Fruit fly (Drosophila melanogaster) whole organism, embryonic: ENCODE results near the gene Mul1.
A peak's percentile ranks its signal among the peaks of the same experiment; 100 is the strongest.

ENCODE experiments used
- Aef1 ChIP-seq: fragments of 200-800 bp; sonication (Bioruptor generic); IDR thresholded peaks from 3 replicates; pipeline ENCODE4 v1.3.6; 2022; ENCODE audit warnings: missing biosample characterization, missing genetic modification characterization
- CG10565 ChIP-seq: fragments of 200-800 bp; sonication (Bioruptor generic); optimal IDR thresholded peaks from 3 replicates; lab custom pipeline; 2016; ENCODE audit warnings: missing biosample characterization, mild to moderate bottlenecking, missing genetic modification characterization
- CG10979 ChIP-seq: fragments of 200-800 bp; sonication (Bioruptor generic); optimal IDR thresholded peaks from 2 replicates; lab custom pipeline; 2018; ENCODE audit warnings: missing biosample characterization, mild to moderate bottlenecking, missing genetic modification characterization, moderate library complexity
- CG11247 ChIP-seq: fragments of 200-800 bp; sonication (Bioruptor generic); IDR thresholded peaks from 2 replicates; pipeline ENCODE4 v1.3.6; 2022; ENCODE audit warnings: missing biosample characterization, missing genetic modification characterization
- CG12071 ChIP-seq: fragments of 200-800 bp; sonication (Bioruptor generic); optimal IDR thresholded peaks from 3 replicates; lab custom pipeline; 2018; ENCODE audit warnings: missing biosample characterization, mild to moderate bottlenecking, missing genetic modification characterization
- CG14860 ChIP-seq: fragments of 200-800 bp; sonication (Bioruptor generic); IDR thresholded peaks from 3 replicates; pipeline ENCODE4 v1.3.6; 2022; ENCODE audit warnings: missing biosample characterization, missing genetic modification characterization; ENCODE audit not compliant: partially characterized antibody
- CG15514 ChIP-seq: fragments of 200-800 bp; sonication (Bioruptor generic); optimal IDR thresholded peaks from 3 replicates; lab custom pipeline; 2017; ENCODE audit warnings: missing biosample characterization, missing genetic modification characterization, mild to moderate bottlenecking, moderate library complexity, missing genetic modification reagents
- CG16815 ChIP-seq: fragments of 200-800 bp; sonication (Bioruptor generic); optimal IDR thresholded peaks from 3 replicates; lab custom pipeline; 2017; ENCODE audit warnings: missing biosample characterization, mild to moderate bottlenecking, missing genetic modification characterization
- CG16863 ChIP-seq: fragments of 200-800 bp; sonication (Bioruptor generic); optimal IDR thresholded peaks from 3 replicates; lab custom pipeline; 2016; ENCODE audit warnings: missing biosample characterization, missing genetic modification characterization
- CG17829 ChIP-seq: fragments of 200-800 bp; optimal IDR thresholded peaks from 2 replicates; lab custom pipeline; 2019; ENCODE audit warnings: missing biosample characterization, mild to moderate bottlenecking, missing genetic modification characterization, moderate library complexity
- CG17912 ChIP-seq: fragments of 200-800 bp; sonication (Bioruptor generic); optimal IDR thresholded peaks from 2 replicates; lab custom pipeline; 2018; ENCODE audit warnings: missing biosample characterization, mild to moderate bottlenecking, missing genetic modification characterization
- CG1832 ChIP-seq: fragments of 200-800 bp; sonication (Bioruptor generic); optimal IDR thresholded peaks from 2 replicates; lab custom pipeline; 2017; ENCODE audit warnings: missing biosample characterization, mild to moderate bottlenecking, missing genetic modification characterization, inconsistent platforms
- CG2116 ChIP-seq: fragments of 200-800 bp; sonication (Bioruptor generic); optimal IDR thresholded peaks from 3 replicates; lab custom pipeline; 2018; ENCODE audit warnings: missing biosample characterization, mild to moderate bottlenecking, missing genetic modification characterization
- CG2712 ChIP-seq: fragments of 200-800 bp; optimal IDR thresholded peaks from 3 replicates; lab custom pipeline; 2019; ENCODE audit warnings: missing biosample characterization, mild to moderate bottlenecking, missing genetic modification characterization, moderate library complexity
- CG34422 ChIP-seq: fragments of 200-800 bp; sonication (Bioruptor generic); IDR thresholded peaks from 3 replicates; pipeline ENCODE4 v1.3.6; 2022; ENCODE audit warnings: missing biosample characterization, missing genetic modification characterization
- CG4854 ChIP-seq: fragments of 200-800 bp; sonication (Bioruptor generic); optimal IDR thresholded peaks from 2 replicates; lab custom pipeline; 2016; ENCODE audit warnings: missing biosample characterization, missing genetic modification characterization, inconsistent platforms
- CG6254 ChIP-seq: fragments of 200-800 bp; sonication (Bioruptor generic); optimal IDR thresholded peaks from 3 replicates; lab custom pipeline; 2017; ENCODE audit warnings: mild to moderate bottlenecking, missing biosample characterization, missing genetic modification reagents, missing genetic modification characterization
- CG7556 ChIP-seq: fragments of 200-800 bp; sonication (Bioruptor generic); optimal IDR thresholded peaks from 2 replicates; lab custom pipeline; 2017; ENCODE audit warnings: missing biosample characterization, mild to moderate bottlenecking, missing genetic modification characterization
- CG7928 ChIP-seq: fragments of 200-800 bp; sonication (Bioruptor generic); optimal IDR thresholded peaks from 2 replicates; lab custom pipeline; 2017; ENCODE audit warnings: missing biosample characterization, mild to moderate bottlenecking, missing genetic modification characterization
- CG8924 ChIP-seq: fragments of 200-800 bp; optimal IDR thresholded peaks from 3 replicates; lab custom pipeline; 2019; ENCODE audit warnings: missing biosample characterization, mild to moderate bottlenecking, missing genetic modification characterization, moderate library complexity
- Deaf1 ChIP-seq: fragments of 200-800 bp; optimal IDR thresholded peaks from 3 replicates; lab custom pipeline; 2019; ENCODE audit warnings: missing biosample characterization, mild to moderate bottlenecking, missing genetic modification characterization, moderate library complexity
- Eip74EF ChIP-seq, 2 experiments: fragments of 200-800 bp in 1 of 2; fragments of >200 bp in 1 of 2; sonication (Bioruptor generic) in 1 of 2; optimal IDR thresholded peaks; 2 replicates each; lab custom pipeline; 2017 to 2019; ENCODE audit warnings: missing biosample characterization in 2 of 2, missing genetic modification characterization in 2 of 2, mild to moderate bottlenecking in 1 of 2, moderate library complexity in 1 of 2
- GATAe ChIP-seq: fragments of 200-800 bp; sonication (Bioruptor generic); conservative IDR thresholded peaks from 2 replicates; pipeline ENCODE4 v1.3.6; 2022; ENCODE audit warnings: missing biosample characterization, missing genetic modification characterization
- HmgD ChIP-seq: fragments of 200-800 bp; sonication (Bioruptor generic); optimal IDR thresholded peaks from 3 replicates; lab custom pipeline; 2016; ENCODE audit warnings: missing biosample characterization, missing genetic modification characterization
- Mad ChIP-seq: fragments of 200-800 bp; sonication (Bioruptor generic); optimal IDR thresholded peaks from 2 replicates; lab custom pipeline; 2016; ENCODE audit warnings: missing biosample characterization, missing genetic modification characterization
- NC2α ChIP-seq: fragments of 200-800 bp; sonication (Bioruptor generic); optimal IDR thresholded peaks from 2 replicates; lab custom pipeline; 2016; ENCODE audit warnings: missing biosample characterization, missing genetic modification characterization
- NC2β ChIP-seq: fragments of 200-800 bp; sonication (Bioruptor generic); optimal IDR thresholded peaks from 2 replicates; lab custom pipeline; 2016; ENCODE audit warnings: missing biosample characterization, missing genetic modification characterization
- NfI ChIP-seq: fragments of 200-800 bp; sonication (Bioruptor generic); optimal IDR thresholded peaks from 3 replicates; lab custom pipeline; 2018; ENCODE audit warnings: missing biosample characterization, mild to moderate bottlenecking, missing genetic modification characterization, moderate library complexity
- Sin3A ChIP-seq: fragments of >200 bp; optimal IDR thresholded peaks from 2 replicates; lab custom pipeline; 2018
- Sry-δ ChIP-seq: fragments of 200-800 bp; sonication (Bioruptor generic); optimal IDR thresholded peaks from 2 replicates; lab custom pipeline; 2016; ENCODE audit warnings: missing biosample characterization, missing genetic modification characterization
- Usf ChIP-seq: fragments of 200-800 bp; sonication (Bioruptor generic); optimal IDR thresholded peaks from 2 replicates; lab custom pipeline; 2017; ENCODE audit warnings: missing genotype, missing biosample characterization, missing genetic modification characterization
- YL-1 ChIP-seq: fragments of 200-800 bp; sonication (Bioruptor generic); optimal IDR thresholded peaks from 3 replicates; lab custom pipeline; 2017; ENCODE audit warnings: missing biosample characterization, mild to moderate bottlenecking, missing genetic modification characterization
- ash1 ChIP-seq: fragments of 200-800 bp; sonication (Bioruptor generic); optimal IDR thresholded peaks from 2 replicates; lab custom pipeline; 2018; ENCODE audit warnings: missing biosample characterization, mild to moderate bottlenecking, missing genetic modification characterization
- chif ChIP-seq, 2 experiments: fragments of 200-800 bp; sonication (Bioruptor generic); optimal IDR thresholded peaks; 3 replicates each; lab custom pipeline; 2016; ENCODE audit warnings: missing biosample characterization in 2 of 2, missing genetic modification characterization in 2 of 2
- emc ChIP-seq: fragments of 200-800 bp; sonication (Bioruptor generic); optimal IDR thresholded peaks from 2 replicates; lab custom pipeline; 2016; ENCODE audit warnings: missing biosample characterization, missing genetic modification characterization
- en ChIP-seq: fragments of 200-800 bp; sonication (Bioruptor generic); optimal IDR thresholded peaks from 2 replicates; lab custom pipeline; 2016; ENCODE audit warnings: missing biosample characterization, missing genetic modification characterization
- fru ChIP-seq: fragments of >200 bp; optimal IDR thresholded peaks from 2 replicates; lab custom pipeline; 2017
- jigr1 ChIP-seq: fragments of 200-800 bp; sonication (Bioruptor generic); IDR thresholded peaks from 3 replicates; pipeline ENCODE4 v1.3.6; 2022; ENCODE audit warnings: missing biosample characterization, missing genetic modification characterization
- jing ChIP-seq: fragments of 200-800 bp; sonication (Bioruptor generic); optimal IDR thresholded peaks from 2 replicates; lab custom pipeline; 2018; ENCODE audit warnings: missing biosample characterization, mild to moderate bottlenecking, missing genetic modification characterization
- nau ChIP-seq: fragments of 200-800 bp; sonication (Bioruptor generic); optimal IDR thresholded peaks from 3 replicates; lab custom pipeline; 2017; ENCODE audit warnings: missing biosample characterization, mild to moderate bottlenecking, missing genetic modification characterization, missing genetic modification reagents
- odd ChIP-seq: fragments of 200-800 bp; sonication (Bioruptor generic); optimal IDR thresholded peaks from 2 replicates; lab custom pipeline; 2017; ENCODE audit warnings: missing biosample characterization, mild to moderate bottlenecking, missing genetic modification characterization
- pan ChIP-seq, 4 experiments: fragments of >200 bp in 3 of 4; fragments of 200-800 bp in 1 of 4; sonication (Bioruptor generic) in 1 of 4; optimal IDR thresholded peaks in 3 of 4; IDR thresholded peaks in 1 of 4; 2 replicates each; pipeline versions ENCODE4 v1.3.6 to Lab custom; 2017 to 2022; ENCODE audit warnings: missing biosample characterization in 2 of 4, missing genetic modification characterization in 2 of 4, mixed read lengths in 1 of 4
- pum ChIP-seq: fragments of 200-800 bp; sonication (Bioruptor generic); optimal IDR thresholded peaks from 2 replicates; lab custom pipeline; 2016; ENCODE audit warnings: missing biosample characterization, missing genetic modification characterization
- ranshi ChIP-seq: fragments of 200-800 bp; sonication (Bioruptor generic); IDR thresholded peaks from 2 replicates; pipeline ENCODE4 v1.3.6; 2022; ENCODE audit warnings: missing biosample characterization, missing genetic modification characterization
- rib ChIP-seq: fragments of 200-800 bp; sonication (Bioruptor generic); IDR thresholded peaks from 2 replicates; pipeline ENCODE4 v1.3.6; 2022; ENCODE audit warnings: missing biosample characterization, missing genetic modification characterization
- run ChIP-seq: fragments of 200-800 bp; sonication (Bioruptor generic); optimal IDR thresholded peaks from 3 replicates; lab custom pipeline; 2018; ENCODE audit warnings: missing biosample characterization, mild to moderate bottlenecking, missing genetic modification characterization
- sd ChIP-seq: fragments of 200-800 bp; sonication (Bioruptor generic); optimal IDR thresholded peaks from 3 replicates; lab custom pipeline; 2018; ENCODE audit warnings: missing biosample characterization, mild to moderate bottlenecking, missing genetic modification characterization, moderate library complexity
- sob ChIP-seq: fragments of 200-800 bp; sonication (Bioruptor generic); IDR thresholded peaks from 2 replicates; pipeline ENCODE4 v1.3.6; 2022; ENCODE audit warnings: missing biosample characterization, missing genetic modification characterization
- twi ChIP-seq: fragments of 200-800 bp; optimal IDR thresholded peaks from 2 replicates; lab custom pipeline; 2019; ENCODE audit warnings: missing biosample characterization, mild to moderate bottlenecking, missing genetic modification characterization, moderate library complexity
- tx ChIP-seq: fragments of 200-800 bp; sonication (Bioruptor generic); optimal IDR thresholded peaks from 2 replicates; lab custom pipeline; 2016; ENCODE audit warnings: missing biosample characterization, missing genetic modification characterization
- zf30C ChIP-seq: fragments of 200-800 bp; sonication (Bioruptor generic); optimal IDR thresholded peaks from 3 replicates; lab custom pipeline; 2018; ENCODE audit warnings: missing biosample characterization, mild to moderate bottlenecking, missing genetic modification characterization

Mul1 gene

dm6 chr3L:4016754-4017153, 4.5 kb upstream of the Mul1 start (continued):
- TF ChIP-seq Eip74EF (GFP tag; optimal IDR thresholded peaks at IDR 0.05; lab: Kevin White, UChicago) (no peak), twi (tag; lab: Kevin White, UChicago) (peak; percentile 54), ranshi (GFP tag; lab: Robert Waterston, UW) (peak; percentile 78; the same call in 1 of the 2 replicates), CG2712 (tag; lab: Kevin White, UChicago) (peak; percentile 83), YL-1 (no peak), jing (GFP tag; lab: Kevin White, UChicago) (peak; percentile 76), Aef1 (GFP tag; lab: Robert Waterston, UW) (peak; percentile 36; the same call in 1 of the 3 replicates), emc (no peak), CG17829 (peak; percentile 79), CG14860 (GFP tag; lab: Robert Waterston, UW) (no peak), Sry-δ (GFP tag; lab: Kevin White, UChicago) (no peak), CG34422 (GFP tag; lab: Robert Waterston, UW) (peak; percentile 63; the same call in 2 of the 3 replicates), nau (GFP tag; lab: Kevin White, UChicago) (no peak), odd (GFP tag; lab: Kevin White, UChicago) (no peak), pan (optimal IDR thresholded peaks at IDR 0.05; lab: Kevin White, UChicago) (no peak), pan (GFP tag; optimal IDR thresholded peaks at IDR 0.05 in 1 of 2, IDR thresholded peaks at IDR 0.05 in 1 of 2) (peak in 1 of 2 experiments; percentile 71), ash1 (GFP tag; lab: Kevin White, UChicago) (no peak), CG10979 (tag; lab: Kevin White, UChicago) (peak; percentile 79), CG17912 (GFP tag; lab: Kevin White, UChicago) (no peak), HmgD (GFP tag; lab: Kevin White, UChicago) (no peak), pum (GFP tag; lab: Kevin White, UChicago) (peak; percentile 79), NC2β (GFP tag; lab: Kevin White, UChicago) (peak; percentile 57), CG16815 (GFP tag; lab: Kevin White, UChicago) (peak; percentile 81), CG1832 (GFP tag; lab: Kevin White, UChicago) (no peak), Deaf1 (tag; lab: Kevin White, UChicago) (no peak), rib (GFP tag; lab: Robert Waterston, UW) (no peak), sd (tag; lab: Kevin White, UChicago) (no peak), sob (peak; percentile 33; the same call in 1 of the 2 replicates), en (GFP tag; lab: Kevin White, UChicago) (peak; percentile 17), CG8924 (tag; lab: Kevin White, UChicago) (peak; percentile 61), fru (no peak), CG10565 (GFP tag; lab: Kevin White, UChicago) (no peak), NC2α (GFP tag; lab: Kevin White, UChicago) (no peak), run (tag; lab: Kevin White, UChicago) (no peak), CG7556 (peak; percentile 27), CG11247 (no peak), jigr1 (peak; percentile 36; the same call in 1 of the 3 replicates), Usf (GFP tag; lab: Kevin White, UChicago) (peak; percentile 33), Sin3A (no peak), tx (peak; percentile 21), GATAe (GFP tag; lab: Robert Waterston, UW) (no peak), CG16863 (GFP tag; lab: Kevin White, UChicago) (peak; percentile 65), CG12071 (peak; percentile 25), CG6254 (GFP tag; lab: Kevin White, UChicago) (peak; percentile 66), CG2116 (GFP tag; lab: Kevin White, UChicago) (no peak), CG4854 (GFP tag; lab: Kevin White, UChicago) (no peak), Mad (peak; percentile 24), CG15514 (GFP tag; lab: Kevin White, UChicago) (no peak), NfI (GFP tag; lab: Kevin White, UChicago) (peak; percentile 44), zf30C (no peak), chif (GFP tag; optimal IDR thresholded peaks at IDR 0.05; lab: Kevin White, UChicago) (peak; percentile 19 to 85), CG7928 (no peak)
